Fruit fly (Drosophila melanogaster) Kc167 (cell line): Measurements from ENCODE around the gene mRpS6.

ENCODE experiments used
- Myc ChIP-seq: fragments of >200 bp; optimal IDR thresholded peaks from 2 replicates; lab custom pipeline; 2017; ENCODE audit warnings: missing external identifiers
- Sin3A ChIP-seq: fragments of >200 bp; optimal IDR thresholded peaks from 2 replicates; lab custom pipeline; 2018; ENCODE audit warnings: missing external identifiers
- h ChIP-seq: fragments of >200 bp; optimal IDR thresholded peaks from 3 replicates; lab custom pipeline; 2018; ENCODE audit warnings: missing external identifiers
- insv ChIP-seq: fragments of >200 bp; optimal IDR thresholded peaks from 3 replicates; lab custom pipeline; 2018; ENCODE audit warnings: missing external identifiers
- psq ChIP-seq: fragments of >200 bp; optimal IDR thresholded peaks from 2 replicates; lab custom pipeline; 2017; ENCODE audit warnings: missing external identifiers
- ttk ChIP-seq: sonication (Bioruptor generic); optimal IDR thresholded peaks from 2 replicates; lab custom pipeline; 2017; ENCODE audit warnings: missing external identifiers

mRpS6 gene

dm6 chr3L:4363887-4364794 lies at the start of gene mRpS6, which contains the start of gene Cip4:
mRpS6 (plus strand) TSS chr3L:4364550.
Cip4 (minus strand) TSS chr3L:4364102.
- TF ChIP-seq h (lab: Kevin White, UChicago) (no peak), psq (no peak)

dm6 chr3L:4318677-4319580 lies 45.4 kb upstream of the mRpS6 start, which contains the start of gene PMP34:
PMP34 (plus strand) TSS chr3L:4318755.
- no peak for TF ChIP-seq ttk
- TF ChIP-seq Myc (lab: Kevin White, UChicago) = no peak
- TF ChIP-seq Sin3A = no peak
- TF ChIP-seq psq = no peak
- no peak for TF ChIP-seq h (lab: Kevin White, UChicago)
- no peak for TF ChIP-seq insv (lab: Kevin White, UChicago)

- TF ChIP-seq ttk = no peak
- no peak for TF ChIP-seq psq
- no peak for TF ChIP-seq Myc (lab: Kevin White, UChicago)
- TF ChIP-seq h (lab: Kevin White, UChicago) = no peak
- no peak for TF ChIP-seq insv (lab: Kevin White, UChicago)
- no peak for TF ChIP-seq Sin3A
Measured at dm6 chr3L:4322032-4322617, 42.2 kb upstream of the mRpS6 start, which contains the start of gene CG15014. CG15014 (minus strand) TSS chr3L:4322259.

dm6 chr3L:4328048-4328447 lies 36.3 kb upstream of the mRpS6 start:
- TF ChIP-seq psq (no peak), ttk (no peak), Sin3A (no peak), Myc (lab: Kevin White, UChicago) (no peak), h (lab: Kevin White, UChicago) (no peak), insv (lab: Kevin White, UChicago) (no peak)

- TF ChIP-seq psq = no peak
- TF ChIP-seq ttk = no peak
- no peak for TF ChIP-seq insv (lab: Kevin White, UChicago)
- no peak for TF ChIP-seq Myc (lab: Kevin White, UChicago)
- no peak for TF ChIP-seq h (lab: Kevin White, UChicago)
- no peak for TF ChIP-seq Sin3A
Measured at dm6 chr3L:4336588-4336987, 27.8 kb upstream of the mRpS6 start.

- TF ChIP-seq ttk (no peak), insv (lab: Kevin White, UChicago) (no peak), Myc (lab: Kevin White, UChicago) (no peak), psq (no peak)
Measured at dm6 chr3L:4339525-4339924, 24.8 kb upstream of the mRpS6 start.

- TF ChIP-seq insv (lab: Kevin White, UChicago) (no peak), Sin3A (no peak), psq (no peak), ttk (no peak), Myc (lab: Kevin White, UChicago) (no peak), h (lab: Kevin White, UChicago) (no peak)
Measured at dm6 chr3L:4340227-4340626, 24.1 kb upstream of the mRpS6 start.

- no peak for TF ChIP-seq ttk
- no peak for TF ChIP-seq Sin3A
- no peak for TF ChIP-seq insv (lab: Kevin White, UChicago)
- TF ChIP-seq psq = no peak
- no peak for TF ChIP-seq Myc (lab: Kevin White, UChicago)
- no peak for TF ChIP-seq h (lab: Kevin White, UChicago)
Measured at dm6 chr3L:4341078-4341477, 23.3 kb upstream of the mRpS6 start.

- no peak for TF ChIP-seq ttk
- TF ChIP-seq Myc (lab: Kevin White, UChicago) = no peak
- no peak for TF ChIP-seq Sin3A
- TF ChIP-seq insv (lab: Kevin White, UChicago) = no peak
- TF ChIP-seq psq = no peak
- no peak for TF ChIP-seq h (lab: Kevin White, UChicago)
Measured at dm6 chr3L:4346379-4346778, 18.0 kb upstream of the mRpS6 start.

dm6 chr3L:4348072-4348471 lies 16.3 kb upstream of the mRpS6 start:
- no peak for TF ChIP-seq h (lab: Kevin White, UChicago)
- TF ChIP-seq psq = no peak
- TF ChIP-seq insv (lab: Kevin White, UChicago) = no peak

dm6 chr3L:4348839-4349238 lies 15.5 kb upstream of the mRpS6 start:
- TF ChIP-seq ttk (no peak), psq (no peak), Myc (lab: Kevin White, UChicago) (no peak), h (lab: Kevin White, UChicago) (no peak), Sin3A (no peak), insv (lab: Kevin White, UChicago) (no peak)

dm6 chr3L:4349314-4349713 lies 15.0 kb upstream of the mRpS6 start:
- TF ChIP-seq psq = no peak
- no peak for TF ChIP-seq h (lab: Kevin White, UChicago)
- TF ChIP-seq Myc (lab: Kevin White, UChicago) = no peak
- no peak for TF ChIP-seq insv (lab: Kevin White, UChicago)
- TF ChIP-seq ttk = no peak
- TF ChIP-seq Sin3A = no peak
